Fruit fly (Drosophila melanogaster) whole organism, prepupa: ENCODE measurements around the gene wisp.
A peak's percentile ranks its signal among the peaks of the same experiment; 100 is the strongest.

ENCODE experiments used
- Blimp-1 ChIP-seq: fragments of 200-800 bp; sonication (Bioruptor generic); optimal IDR thresholded peaks from 3 replicates; lab custom pipeline; 2017; ENCODE audit warnings: missing biosample characterization, missing genetic modification characterization, mild to moderate bottlenecking, moderate library complexity, missing genetic modification reagents
- CG10631 ChIP-seq: fragments of 200-800 bp; sonication (Bioruptor generic); optimal IDR thresholded peaks from 2 replicates; lab custom pipeline; 2016; ENCODE audit warnings: missing biosample characterization, missing genetic modification characterization
- CG11762 ChIP-seq: fragments of 200-800 bp; sonication (Bioruptor generic); optimal IDR thresholded peaks from 3 replicates; lab custom pipeline; 2016; ENCODE audit warnings: missing biosample characterization, missing genetic modification characterization; ENCODE audit not compliant: insufficient read depth
- Gug ChIP-seq: fragments of 200-800 bp; sonication (Bioruptor generic); IDR thresholded peaks from 2 replicates; pipeline ENCODE4 v1.3.6; 2022; ENCODE audit warnings: missing biosample characterization, missing genetic modification characterization
- cyc ChIP-seq: fragments of 200-800 bp; sonication (Bioruptor generic); optimal IDR thresholded peaks from 3 replicates; lab custom pipeline; 2016; ENCODE audit warnings: missing biosample characterization, missing genetic modification characterization
- fd59A ChIP-seq: fragments of 200-800 bp; sonication (Bioruptor generic); optimal IDR thresholded peaks from 2 replicates; lab custom pipeline; 2017; ENCODE audit warnings: missing biosample characterization, mild to moderate bottlenecking, missing genetic modification characterization, missing genetic modification reagents
- net ChIP-seq: fragments of 200-800 bp; sonication (Bioruptor generic); optimal IDR thresholded peaks from 3 replicates; lab custom pipeline; 2016; ENCODE audit warnings: missing biosample characterization, missing genetic modification characterization
- salr ChIP-seq, 2 experiments: fragments of 200-800 bp; sonication (Bioruptor generic); optimal IDR thresholded peaks; 3 replicates each; lab custom pipeline; 2016 to 2018; ENCODE audit warnings: missing biosample characterization in 2 of 2, missing genetic modification characterization in 2 of 2, mild to moderate bottlenecking in 1 of 2

DNA sequence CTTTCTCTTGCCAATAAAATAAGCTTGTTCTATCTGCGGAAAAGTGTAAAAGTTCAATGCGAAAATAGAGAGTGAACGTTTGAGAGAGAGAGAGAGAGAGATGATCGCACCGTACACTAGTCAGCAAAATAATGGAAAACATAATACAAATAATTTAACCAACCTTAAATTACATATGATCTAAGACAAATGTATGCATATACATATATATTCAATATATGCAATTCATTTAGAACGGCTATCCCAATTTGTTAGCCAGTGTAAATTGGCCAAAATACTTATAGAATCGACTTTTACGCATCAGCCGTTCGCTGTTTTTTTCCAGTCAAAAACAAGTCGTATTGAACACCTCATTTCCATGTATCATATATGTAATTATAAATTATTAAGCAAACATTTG is 31.5 kb downstream of the wisp start:
- TF ChIP-seq cyc (GFP tag; lab: Kevin White, UChicago) (peak; percentile 75), Blimp-1 (GFP tag; lab: Kevin White, UChicago) (peak; percentile 14), CG11762 (peak; percentile 45), net (GFP tag; lab: Kevin White, UChicago) (peak; percentile 36), Gug (GFP tag; lab: Robert Waterston, UW) (peak; percentile 72), salr (GFP tag; optimal IDR thresholded peaks at IDR 0.05; lab: Kevin White, UChicago) (no peak), fd59A (GFP tag; lab: Kevin White, UChicago) (no peak), CG10631 (GFP tag; lab: Kevin White, UChicago) (peak; percentile 12)
